Fruit fly (Drosophila melanogaster): Measurements from ENCODE around the gene CG10237.

CG10237 gene

dm6 chr2L:19415859-19416258 is 26.7 kb downstream of the CG10237 start (continued):
- TF ChIP-seq CG12942 (GFP tag; optimal IDR thresholded peaks at IDR 0.05), result no peak
- peak; percentile 28; the same call in 1 of the 3 replicates for TF ChIP-seq Mrtf (GFP tag; IDR thresholded peaks at IDR 0.05)
- peak; percentile 45; the same call in 1 of the 2 replicates for TF ChIP-seq CG14014 (GFP tag; IDR thresholded peaks at IDR 0.05)
- TF ChIP-seq hkb (optimal IDR thresholded peaks at IDR 0.05), result no peak
- TF ChIP-seq hkb (GFP tag; IDR thresholded peaks at IDR 0.05), result 0 out of 2 replicates have a peak, but pooled peaks have one; percentile 36
- TF ChIP-seq NC2α (GFP tag; optimal IDR thresholded peaks at IDR 0.05), result no peak
- TF ChIP-seq dimm (GFP tag; IDR thresholded peaks at IDR 0.05), result no peak
- no peak for TF ChIP-seq CG11247 (GFP tag; IDR thresholded peaks at IDR 0.05)
- no peak for TF ChIP-seq HLH3B (GFP tag; IDR thresholded peaks at IDR 0.05)
- TF ChIP-seq gro (GFP tag; optimal IDR thresholded peaks at IDR 0.05), result no peak
- TF ChIP-seq Elba2 (GFP tag; optimal IDR thresholded peaks at IDR 0.05), result no peak
- TF ChIP-seq HmgD (GFP tag; optimal IDR thresholded peaks at IDR 0.05), result no peak
- no peak for TF ChIP-seq CG16863 (GFP tag; optimal IDR thresholded peaks at IDR 0.05)
- TF ChIP-seq Hr3 (GFP tag; optimal IDR thresholded peaks at IDR 0.05), result no peak
- no peak for TF ChIP-seq Mes4 (GFP tag; optimal IDR thresholded peaks at IDR 0.05)
- TF ChIP-seq gfzf (GFP tag; optimal IDR thresholded peaks at IDR 0.05), result no peak
- TF ChIP-seq CG4820 (GFP tag; optimal IDR thresholded peaks at IDR 0.05), result no peak
- TF ChIP-seq ems (GFP tag; optimal IDR thresholded peaks at IDR 0.05), result no peak
- TF ChIP-seq Bteb2 (GFP tag; optimal IDR thresholded peaks at IDR 0.05), result no peak
- no peak for TF ChIP-seq CG11093 (GFP tag; IDR thresholded peaks at IDR 0.05)
- TF ChIP-seq CG18764 (GFP tag; optimal IDR thresholded peaks at IDR 0.05), result no peak
- no peak for TF ChIP-seq wek (GFP tag; optimal IDR thresholded peaks at IDR 0.05)
- TF ChIP-seq CG18619 (GFP tag; optimal IDR thresholded peaks at IDR 0.05), result no peak
- no peak for TF ChIP-seq CG8281 (tag; optimal IDR thresholded peaks at IDR 0.05)
- TF ChIP-seq bcd (GFP tag; optimal IDR thresholded peaks at IDR 0.05), result no peak
- no peak for TF ChIP-seq chif (GFP tag; optimal IDR thresholded peaks at IDR 0.05)
- TF ChIP-seq Jarid2 (GFP tag; optimal IDR thresholded peaks at IDR 0.05), result no peak
- TF ChIP-seq CG3726 (GFP tag; IDR thresholded peaks at IDR 0.05), result no peak
- no peak for TF ChIP-seq CG18599 (GFP tag; optimal IDR thresholded peaks at IDR 0.05)
- TF ChIP-seq CG15696 (tag; optimal IDR thresholded peaks at IDR 0.05), result no peak
- TF ChIP-seq CG10321 (GFP tag; IDR thresholded peaks at IDR 0.05), result no peak
- TF ChIP-seq Ravus (GFP tag; IDR thresholded peaks at IDR 0.05), result no peak
- TF ChIP-seq nmo (GFP tag; optimal IDR thresholded peaks at IDR 0.05), result no peak
- no peak for TF ChIP-seq ci (GFP tag; IDR thresholded peaks at IDR 0.05)
- no peak for TF ChIP-seq Hr39 (optimal IDR thresholded peaks at IDR 0.05)
- no peak for TF ChIP-seq sim (GFP tag; IDR thresholded peaks at IDR 0.05)
- no peak for TF ChIP-seq CG31224 (GFP tag; IDR thresholded peaks at IDR 0.05)
- no peak for TF ChIP-seq fru (optimal IDR thresholded peaks at IDR 0.05)
- peak; percentile 63; the same call in 1 of the 2 replicates for TF ChIP-seq al (GFP tag; IDR thresholded peaks at IDR 0.05)
- TF ChIP-seq CTCF (GFP tag; optimal IDR thresholded peaks at IDR 0.05), result no peak
- no peak for TF ChIP-seq vfl (GFP tag; optimal IDR thresholded peaks at IDR 0.05)
- TF ChIP-seq CG10462 (GFP tag; optimal IDR thresholded peaks at IDR 0.05), result no peak
- TF ChIP-seq NFAT (GFP tag; IDR thresholded peaks at IDR 0.05), result no peak
- no peak for TF ChIP-seq trem (tag; optimal IDR thresholded peaks at IDR 0.05)
- TF ChIP-seq usp (GFP tag; optimal IDR thresholded peaks at IDR 0.05), result no peak
- peak; percentile 3 for TF ChIP-seq Deaf1 (tag; optimal IDR thresholded peaks at IDR 0.05)
- no peak for TF ChIP-seq CG1233 (GFP tag; optimal IDR thresholded peaks at IDR 0.05)
- no peak for TF ChIP-seq jing (GFP tag; optimal IDR thresholded peaks at IDR 0.05)
- no peak for TF ChIP-seq lbe (GFP tag; optimal IDR thresholded peaks at IDR 0.05)
- TF ChIP-seq Meics (GFP tag; optimal IDR thresholded peaks at IDR 0.05), result peak; percentile 49
- no peak for TF ChIP-seq inv (GFP tag; IDR thresholded peaks at IDR 0.05; ENCODE audit: partially characterized antibody)
- TF ChIP-seq eyg (GFP tag; optimal IDR thresholded peaks at IDR 0.05), result no peak
- TF ChIP-seq bigmax (GFP tag; optimal IDR thresholded peaks at IDR 0.05), result no peak
- TF ChIP-seq CG31365 (tag; optimal IDR thresholded peaks at IDR 0.05), result no peak
- 0 out of 2 replicates have a peak, but pooled peaks have one; percentile 23 for TF ChIP-seq Adf1 (GFP tag; IDR thresholded peaks at IDR 0.05)
